Fruit fly (Drosophila melanogaster) whole organism, wandering third instar larva: Measurements from ENCODE around the gene CG13056.

ENCODE experiments used
- Abd-B ChIP-seq: fragments of >200 bp; optimal IDR thresholded peaks from 2 replicates; lab custom pipeline; 2017; ENCODE audit warnings: missing biosample characterization, missing genetic modification characterization
- CG32264 ChIP-seq: fragments of 200-800 bp; sonication (Bioruptor generic); optimal IDR thresholded peaks from 2 replicates; lab custom pipeline; 2016; ENCODE audit warnings: missing biosample characterization, missing genetic modification characterization
- CrebA ChIP-seq: fragments of 200-800 bp; sonication (Bioruptor generic); optimal IDR thresholded peaks from 2 replicates; lab custom pipeline; 2016; ENCODE audit warnings: missing biosample characterization, mild to moderate bottlenecking, missing genetic modification characterization, borderline replicate concordance
- Hr78 ChIP-seq: fragments of >200 bp; optimal IDR thresholded peaks from 2 replicates; lab custom pipeline; 2017; ENCODE audit warnings: missing biosample characterization, missing genetic modification characterization
- Hr83 ChIP-seq: fragments of 200-300 bp; sonication (Bioruptor generic); optimal IDR thresholded peaks from 2 replicates; lab custom pipeline; 2016; ENCODE audit warnings: missing biosample characterization, mild to moderate bottlenecking, missing genetic modification characterization, moderate library complexity; ENCODE audit not compliant: poor library complexity, severe bottlenecking
- Mio ChIP-seq: sonication (Bioruptor generic); optimal IDR thresholded peaks from 2 replicates; lab custom pipeline; 2016; ENCODE audit warnings: missing biosample characterization, missing genetic modification characterization
- Myc ChIP-seq: fragments of >200 bp; optimal IDR thresholded peaks from 2 replicates; lab custom pipeline; 2017
- N ChIP-seq: fragments of >200 bp; optimal IDR thresholded peaks from 2 replicates; lab custom pipeline; 2018; ENCODE audit warnings: missing biosample characterization, missing external identifiers, missing genetic modification characterization
- OdsH ChIP-seq: fragments of 200-800 bp; sonication (Bioruptor generic); optimal IDR thresholded peaks from 2 replicates; lab custom pipeline; 2016; ENCODE audit warnings: missing biosample characterization, mild to moderate bottlenecking, missing genetic modification characterization
- Rel ChIP-seq, 2 experiments: fragments of 200-800 bp; sonication (Bioruptor generic) in 1 of 2; optimal IDR thresholded peaks; 2 replicates in 1 of 2; 3 replicates in 1 of 2; lab custom pipeline; 2016 to 2019; ENCODE audit warnings: mild to moderate bottlenecking in 2 of 2, missing biosample characterization in 2 of 2, missing genetic modification characterization in 2 of 2, moderate library complexity in 1 of 2
- Sp1 ChIP-seq: fragments of 200-800 bp; sonication (Bioruptor generic); optimal IDR thresholded peaks from 3 replicates; lab custom pipeline; 2019; ENCODE audit warnings: missing biosample characterization, mild to moderate bottlenecking, missing genetic modification characterization, moderate library complexity
- Vsx2 ChIP-seq: fragments of 200-300, 225-300 bp; sonication (Bioruptor generic); optimal IDR thresholded peaks from 2 replicates; lab custom pipeline; 2018; ENCODE audit warnings: missing biosample characterization, missing genetic modification characterization; ENCODE audit not compliant: partially characterized antibody
- br ChIP-seq: fragments of 200-800 bp; sonication (Bioruptor generic); optimal IDR thresholded peaks from 2 replicates; lab custom pipeline; 2016; ENCODE audit warnings: missing biosample characterization, missing genetic modification characterization
- brk ChIP-seq: fragments of 200-800 bp; sonication (Bioruptor generic); optimal IDR thresholded peaks from 2 replicates; lab custom pipeline; 2016; ENCODE audit warnings: missing biosample characterization, mild to moderate bottlenecking, missing genetic modification characterization
- dsf ChIP-seq: sonication (Bioruptor generic); optimal IDR thresholded peaks from 2 replicates; lab custom pipeline; 2016; ENCODE audit warnings: missing biosample characterization, missing genetic modification characterization, borderline replicate concordance
- ey ChIP-seq: fragments of 200-800 bp; sonication (Bioruptor generic); optimal IDR thresholded peaks from 2 replicates; lab custom pipeline; 2016; ENCODE audit warnings: missing biosample characterization, missing genetic modification characterization
- foxo ChIP-seq, 2 experiments: fragments of 200-800 bp; sonication (Bioruptor generic); optimal IDR thresholded peaks; 2 replicates in 1 of 2; 3 replicates in 1 of 2; lab custom pipeline; 2016 to 2017; ENCODE audit warnings: missing biosample characterization in 2 of 2, missing genetic modification characterization in 2 of 2
- fru ChIP-seq: fragments of 200-800 bp; sonication (Bioruptor generic); optimal IDR thresholded peaks from 3 replicates; lab custom pipeline; 2016; ENCODE audit warnings: missing biosample characterization, mild to moderate bottlenecking, missing genetic modification characterization
- h ChIP-seq: fragments of 200-800 bp; sonication (Bioruptor generic); optimal IDR thresholded peaks from 3 replicates; lab custom pipeline; 2016; ENCODE audit warnings: missing biosample characterization, mild to moderate bottlenecking, missing genetic modification characterization
- jim ChIP-seq: fragments of 175-275, 200-325 bp; sonication (Bioruptor generic); optimal IDR thresholded peaks from 2 replicates; lab custom pipeline; 2016; ENCODE audit warnings: missing biosample characterization, mild to moderate bottlenecking, missing genetic modification characterization
- lola ChIP-seq: fragments of >200 bp; optimal IDR thresholded peaks from 2 replicates; lab custom pipeline; 2017; ENCODE audit warnings: missing biosample characterization, missing genetic modification characterization
- pan ChIP-seq: fragments of >200 bp; optimal IDR thresholded peaks from 2 replicates; lab custom pipeline; 2017
- psq ChIP-seq: fragments of 200-800 bp; sonication (Bioruptor generic); optimal IDR thresholded peaks from 3 replicates; lab custom pipeline; 2017; ENCODE audit warnings: missing biosample characterization, mild to moderate bottlenecking, missing genetic modification characterization, moderate library complexity
- rgr ChIP-seq: fragments of 200-800 bp; sonication (Bioruptor generic); optimal IDR thresholded peaks from 3 replicates; lab custom pipeline; 2016; ENCODE audit warnings: missing biosample characterization, mild to moderate bottlenecking, missing genetic modification characterization
- sage ChIP-seq: fragments of 200-800 bp; sonication (Bioruptor generic); optimal IDR thresholded peaks from 2 replicates; lab custom pipeline; 2016; ENCODE audit warnings: missing biosample characterization, mild to moderate bottlenecking, missing genetic modification characterization
- tai ChIP-seq: sonication (Bioruptor generic); optimal IDR thresholded peaks from 2 replicates; lab custom pipeline; 2016; ENCODE audit warnings: missing biosample characterization, missing genetic modification characterization
- usp ChIP-seq: fragments of >200 bp; optimal IDR thresholded peaks from 2 replicates; lab custom pipeline; 2017; ENCODE audit warnings: missing biosample characterization, missing genetic modification characterization
- woc ChIP-seq: sonication (Bioruptor generic); optimal IDR thresholded peaks from 2 replicates; lab custom pipeline; 2016; ENCODE audit warnings: missing biosample characterization, mild to moderate bottlenecking, missing genetic modification characterization

CG13056 gene

dm6 chr3L:16288322-16288721 is 44.8 kb upstream of the CG13056 start, which contains the start of gene CG13046:
TSS of gene CG13046 (minus strand) at chr3L:16288422.
- TF ChIP-seq ey (GFP tag; lab: Kevin White, UChicago) (no peak), rgr (GFP tag; lab: Kevin White, UChicago) (no peak), sage (GFP tag; lab: Kevin White, UChicago) (no peak), jim (GFP tag; lab: Kevin White, UChicago) (no peak), psq (GFP tag; lab: Kevin White, UChicago) (no peak), dsf (GFP tag; lab: Kevin White, UChicago) (no peak), pan (no peak), CG32264 (GFP tag; lab: Kevin White, UChicago) (no peak), CrebA (GFP tag; lab: Kevin White, UChicago) (no peak), Sp1 (GFP tag; lab: Kevin White, UChicago) (no peak)

dm6 chr3L:16289067-16289466 is 44.0 kb upstream of the CG13056 start:
- no peak for TF ChIP-seq N (GFP tag; lab: Kevin White, UChicago)
- peak in 1 of 2 experiments; percentile 9 for TF ChIP-seq foxo (GFP tag; optimal IDR thresholded peaks at IDR 0.05; lab: Kevin White, UChicago)

dm6 chr3L:16290850-16291249 is 42.3 kb upstream of the CG13056 start, which contains the start of gene CG13045:
TSS of gene CG13045 (minus strand) at chr3L:16290950.
- TF ChIP-seq foxo (GFP tag; optimal IDR thresholded peaks at IDR 0.05; lab: Kevin White, UChicago) = no peak
- no peak for TF ChIP-seq sage (GFP tag; lab: Kevin White, UChicago)
- TF ChIP-seq brk (GFP tag; lab: Kevin White, UChicago) = no peak
- no peak for TF ChIP-seq fru (GFP tag; lab: Kevin White, UChicago)
- no peak for TF ChIP-seq CG32264 (GFP tag; lab: Kevin White, UChicago)
- no peak for TF ChIP-seq lola (GFP tag; lab: Kevin White, UChicago)
- TF ChIP-seq woc = no peak
- TF ChIP-seq h (GFP tag; lab: Kevin White, UChicago) = no peak
- TF ChIP-seq Myc (lab: Kevin White, UChicago) = no peak
- no peak for TF ChIP-seq br (GFP tag; lab: Kevin White, UChicago)
- no peak for TF ChIP-seq ey (GFP tag; lab: Kevin White, UChicago)
- TF ChIP-seq Abd-B (GFP tag; lab: Kevin White, UChicago) = no peak
- no peak for TF ChIP-seq psq (GFP tag; lab: Kevin White, UChicago)
- no peak for TF ChIP-seq Mio (GFP tag; lab: Kevin White, UChicago)

- TF ChIP-seq Rel (GFP tag; optimal IDR thresholded peaks at IDR 0.05; lab: Kevin White, UChicago) = no peak
- no peak for TF ChIP-seq Rel (tag; optimal IDR thresholded peaks at IDR 0.05; lab: Kevin White, UChicago)
- TF ChIP-seq lola (GFP tag; lab: Kevin White, UChicago) = peak; percentile 51
- peak; percentile 76 for TF ChIP-seq Myc (lab: Kevin White, UChicago)
- no peak for TF ChIP-seq h (GFP tag; lab: Kevin White, UChicago)
- peak; percentile 88 for TF ChIP-seq Vsx2 (GFP tag; lab: Kevin White, UChicago)
- no peak for TF ChIP-seq sage (GFP tag; lab: Kevin White, UChicago)
- no peak for TF ChIP-seq tai (GFP tag; lab: Kevin White, UChicago)
- no peak for TF ChIP-seq Hr78 (GFP tag; lab: Kevin White, UChicago)
- no peak for TF ChIP-seq dsf (GFP tag; lab: Kevin White, UChicago)
- peak; percentile 32 for TF ChIP-seq N (GFP tag; lab: Kevin White, UChicago)
- TF ChIP-seq Hr83 (GFP tag; lab: Kevin White, UChicago) = no peak
- no peak for TF ChIP-seq usp (GFP tag; lab: Kevin White, UChicago)
- no peak for TF ChIP-seq ey (GFP tag; lab: Kevin White, UChicago)
Measured at dm6 chr3L:16291678-16292077, 41.4 kb upstream of the CG13056 start.

dm6 chr3L:16295447-16295846 is 37.7 kb upstream of the CG13056 start, which contains the start of gene CG4962:
TSS of gene CG4962 (minus strand) at chr3L:16295547.
- no peak for TF ChIP-seq OdsH (GFP tag; lab: Kevin White, UChicago)
- no peak for TF ChIP-seq Myc (lab: Kevin White, UChicago)
- TF ChIP-seq fru (GFP tag; lab: Kevin White, UChicago) = no peak
- TF ChIP-seq Hr83 (GFP tag; lab: Kevin White, UChicago) = no peak
- TF ChIP-seq CG32264 (GFP tag; lab: Kevin White, UChicago) = no peak
